Fruit fly (Drosophila melanogaster) whole organism: ENCODE data around the gene CG13022.

Source experiments
- CG8478 ChIP-seq: fragments of >200 bp; optimal IDR thresholded peaks from 2 replicates; lab custom pipeline; 2018; ENCODE audit warnings: inconsistent platforms
- EcR ChIP-seq, 2 experiments: fragments of >200 bp; optimal IDR thresholded peaks; 2 replicates each; lab custom pipeline; 2017; ENCODE audit warnings: missing biosample characterization in 2 of 2, missing genetic modification characterization in 2 of 2, missing genetic modification reagents in 2 of 2
- pan ChIP-seq: fragments of >200 bp; optimal IDR thresholded peaks from 2 replicates; lab custom pipeline; 2017
- psq ChIP-seq: fragments of >200 bp; optimal IDR thresholded peaks from 2 replicates; lab custom pipeline; 2017
- usp ChIP-seq: fragments of >200 bp; optimal IDR thresholded peaks from 2 replicates; lab custom pipeline; 2017; ENCODE audit warnings: missing biosample characterization, missing genetic modification characterization, mixed read lengths

- TF ChIP-seq CG8478 (lab: Kevin White, UChicago) (no peak), psq (lab: Kevin White, UChicago) (no peak), usp (no peak), pan (no peak), EcR (GFP tag; optimal IDR thresholded peaks at IDR 0.05; lab: Kevin White, UChicago) (no peak)
Observed at dm6 chr3L:16988526-16988925, 49.8 kb upstream of the CG13022 start.
